Worm (Caenorhabditis elegans) whole organism, L4 larva: Measurements from ENCODE around the gene H06H21.8.

Experiments
- arid-1 ChIP-seq: fragments of 200-800 bp; sonication (Bioruptor generic); conservative IDR thresholded peaks from 2 replicates; pipeline ENCODE4 v1.3.6; 2022; ENCODE audit warnings: missing genetic modification reagents, missing genetic modification characterization, missing compliant biosample characterization
- ceh-82 ChIP-seq: sonication (generic microtip); optimal IDR thresholded peaks from 2 replicates; lab custom pipeline; 2017; ENCODE audit warnings: missing biosample characterization, missing genetic modification characterization
- dpl-1 ChIP-seq: fragments of 150-350 bp; optimal IDR thresholded peaks from 2 replicates; lab custom pipeline; 2014; ENCODE audit warnings: missing biosample characterization, missing genetic modification reagents, missing genetic modification characterization
- fos-1 ChIP-seq: fragments of 150-350 bp; optimal IDR thresholded peaks from 2 replicates; lab custom pipeline; 2014; ENCODE audit warnings: missing biosample characterization, missing genetic modification characterization
- lin-13 ChIP-seq: fragments of 150-350 bp; optimal IDR thresholded peaks from 2 replicates; lab custom pipeline; 2014; ENCODE audit warnings: missing biosample characterization, missing genetic modification reagents, missing genetic modification characterization
- nhr-237 ChIP-seq: sonication (generic microtip); optimal IDR thresholded peaks from 2 replicates; lab custom pipeline; 2017; ENCODE audit warnings: missing biosample characterization, missing genetic modification characterization
- rbr-2 ChIP-seq: sonication (generic microtip); optimal IDR thresholded peaks from 2 replicates; lab custom pipeline; 2016; ENCODE audit warnings: missing genotype, missing genetic modification characterization, missing compliant biosample characterization
- sdz-12 ChIP-seq: fragments of 200-800 bp; sonication (Bioruptor generic); optimal IDR thresholded peaks from 2 replicates; lab custom pipeline; 2018; ENCODE audit warnings: mild to moderate bottlenecking, missing genetic modification characterization, missing compliant biosample characterization
- snpc-4 ChIP-seq: fragments of 150-350 bp; optimal IDR thresholded peaks from 2 replicates; lab custom pipeline; 2014; ENCODE audit warnings: missing biosample characterization, missing genetic modification characterization
- unc-62 ChIP-seq, 3 experiments: fragments of 150-350 bp in 1 of 3; sonication (generic microtip); optimal IDR thresholded peaks in 2 of 3; peaks in 1 of 3; 1 replicate in 1 of 3; 2 replicates in 2 of 3; lab custom pipeline; 2014 to 2017; ENCODE audit warnings: missing biosample characterization in 3 of 3, missing genetic modification characterization in 3 of 3, missing genetic modification reagents in 3 of 3, missing genotype in 1 of 3
- vab-7 ChIP-seq: fragments of 200-800 bp; sonication (Bioruptor generic); IDR thresholded peaks from 2 replicates; pipeline ENCODE4 v1.3.6; 2022; ENCODE audit warnings: missing genetic modification reagents, missing genetic modification characterization, missing compliant biosample characterization

DNA sequence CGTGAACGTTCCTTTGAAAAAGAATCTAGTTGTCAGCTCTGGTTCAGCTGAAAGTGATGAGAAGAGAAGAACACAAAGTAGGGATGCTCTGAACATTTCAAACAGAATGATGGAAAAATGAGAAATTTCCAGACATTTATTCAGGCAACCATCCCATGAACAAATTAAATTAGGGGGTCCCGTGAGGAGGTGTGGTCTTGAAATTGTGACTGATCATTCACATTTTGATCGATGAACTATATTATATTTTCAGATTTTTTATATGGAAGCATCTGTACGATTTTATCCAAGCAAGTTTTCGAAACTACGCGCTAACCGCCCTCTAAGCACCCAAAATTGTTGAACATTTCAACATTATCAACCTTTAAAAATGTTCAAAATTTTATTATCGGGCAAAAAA is 44.9 kb downstream of the H06H21.8 start, which contains the start of gene R11E3.19:
- TF ChIP-seq dpl-1 (GFP tag; lab: Kevin White, UChicago), result no peak
- TF ChIP-seq unc-62 (GFP tag; optimal IDR thresholded peaks at IDR 0.05 in 1 of 2; lab: Kevin White, UChicago), result no peak
- no peak for TF ChIP-seq unc-62 (tag; optimal IDR thresholded peaks at IDR 0.05; lab: Kevin White, UChicago)
- no peak for TF ChIP-seq fos-1
- TF ChIP-seq lin-13 (GFP tag; lab: Kevin White, UChicago), result no peak
- no peak for TF ChIP-seq vab-7 (GFP tag; lab: Robert Waterston, UW)
- TF ChIP-seq snpc-4 (tag; lab: Kevin White, UChicago), result no peak
- no peak for TF ChIP-seq sdz-12 (GFP tag; lab: Kevin White, UChicago)
- no peak for TF ChIP-seq rbr-2
- no peak for TF ChIP-seq ceh-82 (tag; lab: Kevin White, UChicago)
- no peak for TF ChIP-seq nhr-237 (tag; lab: Kevin White, UChicago)
- no peak for TF ChIP-seq arid-1 (GFP tag; lab: Robert Waterston, UW)
